Fruit fly (Drosophila melanogaster) whole organism, adult: Measurements from ENCODE around the gene CG4686.

Experiments used
- CG33017 ChIP-seq: fragments of 200-800 bp; sonication (Bioruptor generic); optimal IDR thresholded peaks from 2 replicates; lab custom pipeline; 2018; ENCODE audit warnings: missing biosample characterization, mild to moderate bottlenecking, missing genetic modification characterization, moderate library complexity
- Clk ChIP-seq: fragments of 200-800 bp; sonication (Bioruptor generic); optimal IDR thresholded peaks from 2 replicates; lab custom pipeline; 2017; ENCODE audit warnings: missing biosample characterization, missing genetic modification characterization
- Crg-1 ChIP-seq: fragments of 200-800 bp; sonication (Bioruptor generic); optimal IDR thresholded peaks from 2 replicates; lab custom pipeline; 2016; ENCODE audit warnings: missing biosample characterization, missing genetic modification characterization
- bab1 ChIP-seq: fragments of 200-800 bp; sonication (Bioruptor generic); optimal IDR thresholded peaks from 3 replicates; lab custom pipeline; 2019; ENCODE audit warnings: missing biosample characterization, mild to moderate bottlenecking, missing genetic modification characterization, moderate library complexity
- tj ChIP-seq: fragments of 200-800 bp; sonication (Bioruptor generic); optimal IDR thresholded peaks from 3 replicates; lab custom pipeline; 2017; ENCODE audit warnings: missing biosample characterization, mild to moderate bottlenecking, missing genetic modification characterization, moderate library complexity

- peak; percentile 38 for TF ChIP-seq Crg-1 (GFP tag; lab: Kevin White, UChicago)
- peak; percentile 21 for TF ChIP-seq bab1 (GFP tag; lab: Kevin White, UChicago)
- TF ChIP-seq CG33017 (tag; lab: Kevin White, UChicago): no peak
- no peak for TF ChIP-seq tj
- peak; percentile 54 for TF ChIP-seq Clk (GFP tag; lab: Kevin White, UChicago)
Observed at dm6 chr3R:19846870-19847590, 17.3 kb upstream of the CG4686 start, which contains the start of gene MICU3.
